Worm (Caenorhabditis elegans): ENCODE measurements around the gene marc-2.

ce11 chrII:10704575-10705170 lies 43.9 kb upstream of the marc-2 start, which contains the start of gene col-39:
- TF ChIP-seq pat-9 (tag; optimal IDR thresholded peaks at IDR 0.05) (no peak), unc-42 (tag; optimal IDR thresholded peaks at IDR 0.05) (no peak)

Measured in whole organism, late embryonic.